Worm (Caenorhabditis elegans) whole organism, young adult: ENCODE measurements around the gene tceb-3.

Experiments used
- B0336.3 ChIP-seq: fragments of 200-800 bp; sonication (Bioruptor generic); IDR thresholded peaks from 2 replicates; pipeline ENCODE4 v1.3.6; 2022; ENCODE audit warnings: missing genetic modification characterization, missing compliant biosample characterization
- F10E7.11 ChIP-seq: sonication (generic microtip); optimal IDR thresholded peaks from 2 replicates; lab custom pipeline; 2017; ENCODE audit warnings: mild to moderate bottlenecking, missing genetic modification characterization, moderate library complexity, missing compliant biosample characterization
- F33H1.4 ChIP-seq: fragments of 200-800 bp; sonication (Bioruptor generic); IDR thresholded peaks from 2 replicates; pipeline ENCODE4 v1.3.6; 2022; ENCODE audit warnings: missing genetic modification reagents, missing genetic modification characterization, missing compliant biosample characterization
- F49E8.2 ChIP-seq: sonication (generic microtip); optimal IDR thresholded peaks from 3 replicates; lab custom pipeline; 2017; ENCODE audit warnings: missing genetic modification characterization, mild to moderate bottlenecking, missing compliant biosample characterization, antibody characterized with exemption, moderate library complexity; ENCODE audit not compliant: insufficient read depth
- Y53G8AR.9 ChIP-seq: fragments of 200-800 bp; sonication (Bioruptor generic); conservative IDR thresholded peaks from 2 replicates; pipeline ENCODE4 v1.3.6; 2022; ENCODE audit warnings: missing genetic modification reagents, missing genetic modification characterization, missing compliant biosample characterization
- akir-1 ChIP-seq: fragments of 200-800 bp; sonication (Bioruptor generic); optimal IDR thresholded peaks from 2 replicates; lab custom pipeline; 2018; ENCODE audit warnings: mild to moderate bottlenecking, missing genetic modification characterization, moderate library complexity, missing compliant biosample characterization
- bed-1 ChIP-seq: fragments of 200-800 bp; sonication (Bioruptor generic); IDR thresholded peaks from 2 replicates; pipeline ENCODE4 v1.3.6; 2022; ENCODE audit warnings: missing genetic modification reagents, missing genetic modification characterization, missing compliant biosample characterization
- bed-2 ChIP-seq: fragments of 200-800 bp; sonication (Bioruptor generic); IDR thresholded peaks from 2 replicates; pipeline ENCODE4 v1.3.6; 2022; ENCODE audit warnings: missing genetic modification reagents, missing genetic modification characterization, missing compliant biosample characterization
- ccch-3 ChIP-seq: fragments of 200-800 bp; sonication (Bioruptor generic); optimal IDR thresholded peaks from 2 replicates; lab custom pipeline; 2018; ENCODE audit warnings: mild to moderate bottlenecking, missing genetic modification characterization, missing compliant biosample characterization
- ceh-100 ChIP-seq: fragments of 200-800 bp; sonication (Bioruptor generic); IDR thresholded peaks from 2 replicates; pipeline ENCODE4 v1.3.6; 2022; ENCODE audit warnings: missing genetic modification reagents, missing genetic modification characterization, missing compliant biosample characterization
- ceh-27 ChIP-seq: fragments of 200-800 bp; sonication (Bioruptor generic); optimal IDR thresholded peaks from 2 replicates; lab custom pipeline; 2018; ENCODE audit warnings: mild to moderate bottlenecking, missing genetic modification characterization, moderate library complexity, missing compliant biosample characterization
- ceh-91 ChIP-seq: fragments of 200-800 bp; sonication (Bioruptor generic); IDR thresholded peaks from 2 replicates; pipeline ENCODE4 v1.3.6; 2022; ENCODE audit warnings: missing genetic modification reagents, missing genetic modification characterization, missing compliant biosample characterization
- dox-1 ChIP-seq: fragments of 200-800 bp; sonication (Bioruptor generic); IDR thresholded peaks from 2 replicates; pipeline ENCODE4 v1.3.6; 2022; ENCODE audit warnings: missing genetic modification reagents, missing genetic modification characterization, missing compliant biosample characterization
- dpff-1 ChIP-seq: sonication (generic microtip); optimal IDR thresholded peaks from 2 replicates; lab custom pipeline; 2017; ENCODE audit warnings: mild to moderate bottlenecking, missing genetic modification characterization, missing compliant biosample characterization
- dpl-1 ChIP-seq: fragments of 150-350 bp; optimal IDR thresholded peaks from 2 replicates; lab custom pipeline; 2014; ENCODE audit warnings: missing biosample characterization, missing genetic modification reagents, missing genetic modification characterization
- egl-18 ChIP-seq: fragments of 200-800 bp; sonication (Bioruptor generic); IDR thresholded peaks from 2 replicates; pipeline ENCODE4 v1.3.6; 2022; ENCODE audit warnings: missing genetic modification reagents, missing genetic modification characterization, missing compliant biosample characterization
- egl-44 ChIP-seq: fragments of 200-800 bp; sonication (Bioruptor generic); IDR thresholded peaks from 2 replicates; pipeline ENCODE4 v1.3.6; 2022; ENCODE audit warnings: missing genetic modification reagents, missing genetic modification characterization, missing compliant biosample characterization
- ekl-4 ChIP-seq: fragments of 200-800 bp; sonication (Bioruptor generic); IDR thresholded peaks from 2 replicates; pipeline ENCODE4 v1.3.6; 2022; ENCODE audit warnings: missing genetic modification reagents, missing genetic modification characterization, missing compliant biosample characterization
- gei-17 ChIP-seq: fragments of 200-800 bp; sonication (Bioruptor generic); optimal IDR thresholded peaks from 2 replicates; lab custom pipeline; 2018; ENCODE audit warnings: mild to moderate bottlenecking, missing genetic modification characterization, missing compliant biosample characterization
- him-1 ChIP-seq: sonication (generic microtip); optimal IDR thresholded peaks from 2 replicates; lab custom pipeline; 2016; ENCODE audit warnings: missing genotype, missing genetic modification reagents, missing genetic modification characterization, missing compliant biosample characterization
- hlh-26 ChIP-seq: fragments of 200-800 bp; sonication (Bioruptor generic); conservative IDR thresholded peaks from 2 replicates; pipeline ENCODE4 v1.3.6; 2022; ENCODE audit warnings: missing genetic modification reagents, missing genetic modification characterization, missing compliant biosample characterization
- hrde-1 ChIP-seq: sonication (generic microtip); optimal IDR thresholded peaks from 2 replicates; lab custom pipeline; 2016; ENCODE audit warnings: missing genetic modification characterization, mild to moderate bottlenecking, missing compliant biosample characterization, moderate library complexity, missing genotype, missing genetic modification reagents, borderline replicate concordance
- lag-1 ChIP-seq: fragments of 200-800 bp; sonication (Bioruptor generic); IDR thresholded peaks from 2 replicates; pipeline ENCODE4 v1.3.6; 2022; ENCODE audit warnings: missing genetic modification reagents, missing genetic modification characterization, missing compliant biosample characterization
- lir-1 ChIP-seq: fragments of 200-800 bp; sonication (Bioruptor generic); conservative IDR thresholded peaks from 2 replicates; pipeline ENCODE4 v1.3.6; 2022; ENCODE audit warnings: missing genetic modification reagents, missing genetic modification characterization, missing compliant biosample characterization
- lsy-27 ChIP-seq: sonication (generic microtip); optimal IDR thresholded peaks from 2 replicates; lab custom pipeline; 2017; ENCODE audit warnings: missing genetic modification characterization, mild to moderate bottlenecking, missing compliant biosample characterization, antibody characterized with exemption, missing genotype, borderline replicate concordance; ENCODE audit not compliant: insufficient read depth
- nfyb-1 ChIP-seq: fragments of 200-800 bp; sonication (Bioruptor generic); IDR thresholded peaks from 2 replicates; pipeline ENCODE4 v1.3.6; 2022; ENCODE audit warnings: missing genetic modification reagents, missing genetic modification characterization, missing compliant biosample characterization
- pha-4 ChIP-seq: fragments of 150-350 bp; sonication (generic microtip); optimal IDR thresholded peaks from 2 replicates; lab custom pipeline; 2014; ENCODE audit warnings: missing biosample characterization, missing genetic modification reagents, missing genetic modification characterization
- rec-8 ChIP-seq, 2 experiments: sonication (generic microtip); optimal IDR thresholded peaks; 2 replicates each; lab custom pipeline; 2016; ENCODE audit warnings: mild to moderate bottlenecking in 2 of 2, missing genetic modification characterization in 2 of 2, missing genetic modification reagents in 2 of 2, missing genotype in 2 of 2, missing biosample characterization in 1 of 2, missing compliant biosample characterization in 1 of 2, moderate library complexity in 1 of 2
- sdz-38 ChIP-seq: sonication (generic microtip); optimal IDR thresholded peaks from 2 replicates; lab custom pipeline; 2016; ENCODE audit warnings: missing genotype, missing genetic modification characterization, missing compliant biosample characterization
- snpc-1.1 ChIP-seq: sonication (generic microtip); optimal IDR thresholded peaks from 2 replicates; lab custom pipeline; 2017; ENCODE audit warnings: missing genetic modification characterization, mild to moderate bottlenecking, missing compliant biosample characterization, antibody characterized with exemption, moderate library complexity, missing genotype, missing genetic modification reagents; ENCODE audit not compliant: insufficient read depth
- snpc-3.4 ChIP-seq: sonication (generic microtip); optimal IDR thresholded peaks from 2 replicates; lab custom pipeline; 2017; ENCODE audit warnings: missing genetic modification characterization, mild to moderate bottlenecking, missing compliant biosample characterization, antibody characterized with exemption, moderate library complexity, missing genotype, missing genetic modification reagents
- somi-1 ChIP-seq: fragments of 200-800 bp; sonication (Bioruptor generic); optimal IDR thresholded peaks from 2 replicates; lab custom pipeline; 2018; ENCODE audit warnings: mild to moderate bottlenecking, missing genetic modification characterization, missing compliant biosample characterization
- tbx-9 ChIP-seq: sonication (generic microtip); optimal IDR thresholded peaks from 2 replicates; lab custom pipeline; 2016; ENCODE audit warnings: borderline replicate concordance, missing genetic modification characterization, inconsistent platforms, missing compliant biosample characterization
- ztf-25 ChIP-seq: fragments of 200-800 bp; sonication (Bioruptor generic); IDR thresholded peaks from 2 replicates; pipeline ENCODE4 v1.3.6; 2022; ENCODE audit warnings: missing genetic modification reagents, missing genetic modification characterization, missing compliant biosample characterization
- ztf-26 ChIP-seq: sonication (generic microtip); optimal IDR thresholded peaks from 2 replicates; lab custom pipeline; 2017; ENCODE audit warnings: missing genetic modification characterization, missing compliant biosample characterization

The tceb-3 gene

ce11 chrII:10971677-10972076, 24.5 kb upstream of the tceb-3 start:
- no peak for TF ChIP-seq ekl-4
- no peak for TF ChIP-seq ceh-27 (GFP tag; lab: Kevin White, UChicago)
- no peak for TF ChIP-seq dpl-1 (GFP tag; lab: Kevin White, UChicago)
- no peak for TF ChIP-seq F33H1.4 (GFP tag; lab: Robert Waterston, UW)
- no peak for TF ChIP-seq lir-1 (GFP tag; lab: Robert Waterston, UW)
- TF ChIP-seq lag-1, result no peak
- no peak for TF ChIP-seq F10E7.11 (tag; lab: Kevin White, UChicago)
- TF ChIP-seq dpff-1, result no peak
- TF ChIP-seq, all 124 proteins: peak for 0

- no peak for TF ChIP-seq ccch-3 (GFP tag; lab: Kevin White, UChicago)
- TF ChIP-seq bed-1 (GFP tag; lab: Robert Waterston, UW), result no peak
- no peak for TF ChIP-seq ekl-4
- no peak for TF ChIP-seq lsy-27
- TF ChIP-seq snpc-1.1 (tag; lab: Kevin White, UChicago), result no peak
- TF ChIP-seq Y53G8AR.9 (GFP tag; lab: Robert Waterston, UW), result no peak
- TF ChIP-seq tbx-9, result no peak
- TF ChIP-seq snpc-3.4, result no peak
- TF ChIP-seq ztf-26 (tag; lab: Kevin White, UChicago), result no peak
- TF ChIP-seq rec-8 (tag; optimal IDR thresholded peaks at IDR 0.05; lab: Kevin White, UChicago), result no peak
- TF ChIP-seq lir-1 (GFP tag; lab: Robert Waterston, UW), result no peak
- TF ChIP-seq ceh-100, result no peak
- no peak for TF ChIP-seq F10E7.11 (tag; lab: Kevin White, UChicago)
Measured at ce11 chrII:10970625-10971024, 23.4 kb upstream of the tceb-3 start.

ce11 chrII:10964748-10965147, 17.5 kb upstream of the tceb-3 start:
- TF ChIP-seq hrde-1 (tag; lab: Kevin White, UChicago), result no peak
- TF ChIP-seq egl-18 (GFP tag; lab: Robert Waterston, UW), result no peak
- TF ChIP-seq ccch-3 (GFP tag; lab: Kevin White, UChicago), result no peak
- TF ChIP-seq bed-2 (GFP tag; lab: Robert Waterston, UW), result no peak
- TF ChIP-seq dox-1, result no peak
- TF ChIP-seq hlh-26 (GFP tag; lab: Robert Waterston, UW), result no peak

- TF ChIP-seq B0336.3 (GFP tag; lab: Robert Waterston, UW) (no peak), dpl-1 (GFP tag; lab: Kevin White, UChicago) (no peak), ztf-25 (GFP tag; lab: Robert Waterston, UW) (no peak), sdz-38 (tag; lab: Kevin White, UChicago) (no peak), ceh-91 (no peak), ztf-26 (tag; lab: Kevin White, UChicago) (no peak), F49E8.2 (tag; lab: Kevin White, UChicago) (no peak), akir-1 (no peak), nfyb-1 (no peak), somi-1 (GFP tag; lab: Kevin White, UChicago) (no peak), pha-4 (tag; lab: Kevin White, UChicago) (no peak), egl-44 (no peak), him-1 (tag; lab: Kevin White, UChicago) (no peak), gei-17 (GFP tag; lab: Kevin White, UChicago) (no peak)
Measured at ce11 chrII:10959676-10960075, 12.5 kb upstream of the tceb-3 start.
